Fruit fly (Drosophila melanogaster) S2 (cell line): ENCODE measurements around the gene senju.

Source experiments
- CG8478 ChIP-seq: fragments of >200 bp; optimal IDR thresholded peaks from 2 replicates; lab custom pipeline; 2018
- CTCF ChIP-seq, 2 experiments: fragments of >200 bp; optimal IDR thresholded peaks; 2 replicates each; lab custom pipeline; 2018

- no peak for TF ChIP-seq CG8478 (lab: Kevin White, UChicago)
- no peak for TF ChIP-seq CTCF (optimal IDR thresholded peaks at IDR 0.05; lab: Kevin White, UChicago)
Observed at dm6 chr2L:5060952-5061478, 8.4 kb downstream of the senju start.
